Fruit fly (Drosophila melanogaster) Kc167 (cell line): ENCODE results near the gene CG5056.

Experiments used
- Myc ChIP-seq: fragments of >200 bp; optimal IDR thresholded peaks from 2 replicates; lab custom pipeline; 2017; ENCODE audit warnings: missing external identifiers
- Sin3A ChIP-seq: fragments of >200 bp; optimal IDR thresholded peaks from 2 replicates; lab custom pipeline; 2018; ENCODE audit warnings: missing external identifiers
- h ChIP-seq: fragments of >200 bp; optimal IDR thresholded peaks from 3 replicates; lab custom pipeline; 2018; ENCODE audit warnings: missing external identifiers
- insv ChIP-seq: fragments of >200 bp; optimal IDR thresholded peaks from 3 replicates; lab custom pipeline; 2018; ENCODE audit warnings: missing external identifiers
- psq ChIP-seq: fragments of >200 bp; optimal IDR thresholded peaks from 2 replicates; lab custom pipeline; 2017; ENCODE audit warnings: missing external identifiers
- ttk ChIP-seq: sonication (Bioruptor generic); optimal IDR thresholded peaks from 2 replicates; lab custom pipeline; 2017; ENCODE audit warnings: missing external identifiers

The CG5056 gene

DNA sequence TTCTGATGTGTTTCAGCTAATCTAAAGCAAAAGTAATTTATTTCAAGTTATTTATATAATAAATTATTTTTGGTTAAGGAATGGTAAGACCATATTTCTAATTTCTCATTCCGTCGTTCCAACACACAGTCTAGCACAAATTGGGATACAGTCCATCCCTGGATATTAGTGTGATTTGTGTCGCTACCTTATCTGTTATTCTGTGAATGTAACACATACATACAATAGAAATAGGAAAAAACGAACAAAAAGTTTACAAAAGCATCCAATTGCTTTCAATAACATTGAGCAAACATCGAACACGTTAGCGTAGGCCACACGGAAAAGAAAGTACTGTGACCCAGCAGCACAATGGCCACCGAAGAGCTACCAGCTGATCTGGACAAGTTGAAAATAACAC is at the start of gene CG5056:
Gene CG5056 (plus strand): TSS at position 168 of the 400 bp plus-strand sequence.
- TF ChIP-seq ttk, result no peak
- no peak for TF ChIP-seq Sin3A (lab: Kevin White, UChicago)
- no peak for TF ChIP-seq h (lab: Kevin White, UChicago)

DNA sequence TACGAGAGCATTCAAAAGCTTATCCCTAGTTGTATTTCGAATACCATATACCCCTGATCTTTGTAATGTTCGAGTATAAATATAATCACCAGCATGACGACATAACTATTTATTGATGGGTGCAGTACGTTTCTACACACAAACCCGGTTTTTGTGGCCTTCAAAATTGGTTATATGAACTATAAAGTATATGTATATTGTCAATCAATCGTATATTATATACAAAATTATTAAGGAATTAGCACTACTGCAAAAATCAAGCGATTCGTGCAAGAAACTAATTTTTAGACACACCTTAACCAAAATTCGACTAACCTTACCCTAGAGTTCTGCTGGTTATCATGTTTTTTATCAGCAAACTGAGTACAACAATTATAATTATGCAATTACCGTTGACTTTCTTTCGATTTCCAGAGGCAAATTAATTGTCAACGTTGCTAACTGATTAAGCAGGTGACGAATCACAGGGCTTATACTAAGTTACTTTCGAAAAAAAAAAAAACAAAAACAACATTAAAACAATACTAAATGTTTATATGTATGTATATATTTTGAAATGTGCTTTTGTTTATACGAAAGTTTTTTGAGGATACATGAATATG is 46.2 kb upstream of the CG5056 start:
- no peak for TF ChIP-seq Sin3A (lab: Kevin White, UChicago)
- TF ChIP-seq psq, result no peak
- TF ChIP-seq Myc, result no peak
- TF ChIP-seq insv (lab: Kevin White, UChicago), result no peak
- TF ChIP-seq h (lab: Kevin White, UChicago), result no peak
- no peak for TF ChIP-seq ttk

DNA sequence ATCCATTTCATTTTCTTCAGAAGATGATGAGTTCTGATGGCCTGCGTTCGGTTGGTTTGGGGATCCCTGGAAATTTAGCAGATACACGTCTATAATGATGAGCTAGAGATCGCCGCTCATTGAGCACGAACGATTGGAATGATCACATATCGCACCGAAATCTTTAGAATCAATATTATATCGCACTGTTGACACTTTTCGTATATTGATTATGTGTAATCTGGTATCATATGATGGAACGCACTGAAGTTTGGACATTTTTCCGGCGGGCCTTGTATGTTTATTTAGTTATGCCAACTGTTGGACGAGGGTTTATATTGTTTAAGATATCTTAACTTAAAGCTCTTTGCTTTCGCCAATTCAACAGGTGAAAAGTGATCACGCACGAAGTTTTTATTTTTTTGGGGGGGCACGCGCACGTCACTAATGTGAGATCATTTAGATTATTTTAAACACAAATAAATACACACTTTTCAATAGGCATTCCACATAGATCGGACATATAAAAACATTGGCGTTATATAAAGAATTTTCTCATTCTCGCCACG is 45.4 kb upstream of the CG5056 start:
- TF ChIP-seq Sin3A (lab: Kevin White, UChicago), result no peak
- TF ChIP-seq psq, result no peak
- no peak for TF ChIP-seq insv (lab: Kevin White, UChicago)
- TF ChIP-seq Myc, result no peak
- TF ChIP-seq h (lab: Kevin White, UChicago), result no peak
- TF ChIP-seq ttk, result no peak

- no peak for TF ChIP-seq h (lab: Kevin White, UChicago)
- no peak for TF ChIP-seq psq
- no peak for TF ChIP-seq insv (lab: Kevin White, UChicago)
- TF ChIP-seq Myc, result no peak
- no peak for TF ChIP-seq Sin3A (lab: Kevin White, UChicago)
- no peak for TF ChIP-seq ttk
Measured at dm6 chr2L:10321612-10322011, 44.9 kb upstream of the CG5056 start.

dm6 chr2L:10322176-10322575 is 44.3 kb upstream of the CG5056 start, which contains the start of gene CG4995:
Gene CG4995 (plus strand): TSS chr2L:10322476.
- TF ChIP-seq h (lab: Kevin White, UChicago), result no peak
- TF ChIP-seq Myc, result no peak
- TF ChIP-seq ttk, result no peak
- TF ChIP-seq insv (lab: Kevin White, UChicago), result no peak
- TF ChIP-seq psq, result no peak
- TF ChIP-seq Sin3A (lab: Kevin White, UChicago), result no peak

- TF ChIP-seq psq, result no peak
Measured at dm6 chr2L:10322773-10323487, 43.6 kb upstream of the CG5056 start, which contains the start of gene CG5381. Gene CG5381 (minus strand): TSS chr2L:10323102.

DNA sequence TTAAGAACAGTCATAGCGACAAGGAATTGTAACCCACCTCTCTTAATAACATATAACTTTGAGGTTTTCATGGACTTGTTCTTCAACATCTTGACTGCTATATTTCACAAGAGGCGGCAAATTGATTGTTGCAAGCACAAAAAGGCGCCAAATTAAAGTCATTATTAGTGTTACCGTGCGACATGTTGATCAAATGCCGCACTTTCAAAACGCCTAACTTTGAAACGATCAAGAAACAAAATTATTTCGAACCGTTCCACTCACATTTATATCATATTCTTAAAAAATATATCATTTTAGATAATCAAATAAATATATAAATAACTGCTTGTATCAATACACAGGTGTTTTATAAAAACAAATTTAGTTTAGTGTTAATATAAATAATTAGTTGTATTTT is 38.7 kb upstream of the CG5056 start, which contains the start of gene RnrL:
Gene RnrL (minus strand): TSS at position 154 of the 400 bp plus-strand sequence.
- no peak for TF ChIP-seq Myc
- TF ChIP-seq ttk, result no peak

DNA sequence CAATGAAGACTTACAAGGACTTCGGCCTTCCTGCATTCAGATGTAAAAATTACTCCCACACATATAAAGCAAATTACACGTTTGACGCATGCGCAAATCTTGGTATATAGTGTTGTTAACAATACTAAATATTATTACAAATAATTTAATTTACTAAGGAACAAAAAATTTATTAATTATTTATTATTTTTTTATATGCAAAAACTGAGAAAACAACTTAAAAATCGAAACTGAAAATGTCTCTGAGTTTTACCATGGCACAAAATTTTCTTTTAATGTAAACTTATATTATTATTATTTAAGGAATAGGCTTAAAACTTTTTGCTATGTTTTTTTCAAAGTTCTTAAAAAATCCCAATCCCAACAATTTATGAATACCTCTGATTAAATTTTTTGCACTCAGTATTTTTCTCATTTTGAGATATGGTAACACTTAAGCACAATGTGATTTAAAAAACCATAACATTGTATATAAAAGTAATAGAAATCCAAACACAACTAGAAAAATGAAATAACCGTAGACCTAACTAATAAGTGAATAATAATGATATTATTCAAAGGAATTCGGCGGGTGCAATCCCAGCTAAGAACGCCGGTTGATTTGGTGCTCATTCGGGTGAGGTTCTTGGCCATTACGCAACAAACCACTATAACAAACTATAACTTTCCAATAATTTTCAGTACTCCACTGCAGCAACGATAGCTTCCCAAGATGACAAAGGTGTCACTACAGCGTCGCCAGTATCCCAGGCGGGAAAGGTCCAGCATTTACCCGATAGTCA is 35.2 kb upstream of the CG5056 start, which contains the start of the genes Schip1 and Cox10:
Gene Schip1 (minus strand): TSS at position 51 of the 782 bp plus-strand sequence.
Gene Cox10 (plus strand): TSS at position 406 of the 782 bp plus-strand sequence.
- TF ChIP-seq insv (lab: Kevin White, UChicago) (no peak), psq (no peak)

- no peak for TF ChIP-seq h (lab: Kevin White, UChicago)
- TF ChIP-seq Myc, result no peak
- no peak for TF ChIP-seq psq
- TF ChIP-seq Sin3A (lab: Kevin White, UChicago), result no peak
- no peak for TF ChIP-seq insv (lab: Kevin White, UChicago)
Measured at dm6 chr2L:10333091-10333991, 33.2 kb upstream of the CG5056 start, which contains the start of gene GATAd. Gene GATAd (plus strand): TSS chr2L:10333734.

- TF ChIP-seq insv (lab: Kevin White, UChicago), result no peak
- TF ChIP-seq Sin3A (lab: Kevin White, UChicago), result no peak
- TF ChIP-seq Myc, result no peak
- no peak for TF ChIP-seq ttk
- no peak for TF ChIP-seq h (lab: Kevin White, UChicago)
- no peak for TF ChIP-seq psq
Measured at dm6 chr2L:10334213-10334612, 32.3 kb upstream of the CG5056 start.

DNA sequence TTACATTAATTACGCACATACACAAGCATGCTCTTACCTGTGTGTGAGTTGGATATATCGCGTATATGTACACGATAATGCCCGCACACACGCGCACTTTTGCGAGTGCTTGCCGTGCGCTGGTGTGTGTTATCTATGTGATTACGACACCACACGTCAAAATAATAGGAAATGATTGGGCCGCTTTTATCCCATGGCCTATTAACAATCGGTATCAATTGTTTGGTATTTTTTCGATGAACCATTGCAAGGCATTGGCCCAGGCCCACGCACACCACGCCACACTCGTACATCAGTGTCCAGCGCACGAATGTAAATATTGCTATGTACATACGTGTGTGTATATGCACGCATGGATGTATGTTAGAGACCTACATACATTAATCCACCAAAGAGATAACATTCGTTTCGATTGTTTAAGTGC is 31.6 kb upstream of the CG5056 start:
- TF ChIP-seq psq (no peak), Myc (no peak), insv (lab: Kevin White, UChicago) (no peak), ttk (no peak), h (lab: Kevin White, UChicago) (no peak), Sin3A (lab: Kevin White, UChicago) (no peak)
